Fruit fly (Drosophila melanogaster): ENCODE measurements around the gene rept.

Gene rept

dm6 chr3L:19294613-19295299 lies 39.6 kb downstream of the rept start (continued):
- TF ChIP-seq Six4 (GFP tag; optimal IDR thresholded peaks at IDR 0.05) (no peak), CG6854 (GFP tag; optimal IDR thresholded peaks at IDR 0.05) (no peak), ATbp (GFP tag; optimal IDR thresholded peaks at IDR 0.05) (no peak), YL-1 (GFP tag; optimal IDR thresholded peaks at IDR 0.05) (no peak), repo (GFP tag; optimal IDR thresholded peaks at IDR 0.05) (no peak), yki (optimal IDR thresholded peaks at IDR 0.05) (peak; percentile 10), NK7.1 (GFP tag; optimal IDR thresholded peaks at IDR 0.05) (no peak), CG18262 (tag; optimal IDR thresholded peaks at IDR 0.05) (no peak), Adf1 (GFP tag; IDR thresholded peaks at IDR 0.05) (no peak), CG1647 (GFP tag; optimal IDR thresholded peaks at IDR 0.05) (no peak), CG4617 (GFP tag; optimal IDR thresholded peaks at IDR 0.05; ENCODE audit: borderline replicate concordance) (peak; percentile 20), Dek (tag; optimal IDR thresholded peaks at IDR 0.05) (no peak), Opbp (GFP tag; IDR thresholded peaks at IDR 0.05; ENCODE audit: partially characterized antibody) (no peak), fu2 (GFP tag; optimal IDR thresholded peaks at IDR 0.05) (no peak), CG10959 (GFP tag; IDR thresholded peaks at IDR 0.05) (no peak), H15 (GFP tag; IDR thresholded peaks at IDR 0.05) (no peak), dm (GFP tag; optimal IDR thresholded peaks at IDR 0.05) (no peak), wor (GFP tag; IDR thresholded peaks at IDR 0.05) (no peak), CG11247 (GFP tag; IDR thresholded peaks at IDR 0.05) (no peak), CrebB (tag; optimal IDR thresholded peaks at IDR 0.05) (no peak), emc (GFP tag; optimal IDR thresholded peaks at IDR 0.05) (no peak), D19A (tag; optimal IDR thresholded peaks at IDR 0.05) (no peak), eve (GFP tag; optimal IDR thresholded peaks at IDR 0.05) (no peak), CG11093 (GFP tag; IDR thresholded peaks at IDR 0.05) (no peak; the same call in 2 of the 3 replicates), CG2678 (tag; optimal IDR thresholded peaks at IDR 0.05) (no peak), CG14667 (GFP tag; IDR thresholded peaks at IDR 0.05) (no peak), CG34422 (GFP tag; IDR thresholded peaks at IDR 0.05) (0 out of 3 replicates have a peak, but pooled peaks have one; percentile 34), Eip74EF (GFP tag; optimal IDR thresholded peaks at IDR 0.05) (no peak), wdn (GFP tag; IDR thresholded peaks at IDR 0.05) (no peak), CG31365 (tag; optimal IDR thresholded peaks at IDR 0.05) (no peak), CG16779 (GFP tag; IDR thresholded peaks at IDR 0.05) (no peak), CG10654 (GFP tag; optimal IDR thresholded peaks at IDR 0.05) (no peak), stwl (tag; optimal IDR thresholded peaks at IDR 0.05) (peak; percentile 12), CG11695 (GFP tag; IDR thresholded peaks at IDR 0.05) (0 out of 3 replicates have a peak, but pooled peaks have one; percentile 8), CG11723 (GFP tag; optimal IDR thresholded peaks at IDR 0.05) (no peak), seq (GFP tag; IDR thresholded peaks at IDR 0.05) (0 out of 2 replicates have a peak, but pooled peaks have one; percentile 50), Chrac-16 (GFP tag; optimal IDR thresholded peaks at IDR 0.05) (no peak), nerfin-1 (tag; optimal IDR thresholded peaks at IDR 0.05) (no peak), ac (GFP tag; optimal IDR thresholded peaks at IDR 0.05) (no peak), CG17612 (GFP tag; IDR thresholded peaks at IDR 0.05) (no peak), CG18764 (GFP tag; optimal IDR thresholded peaks at IDR 0.05) (no peak), gro (GFP tag; optimal IDR thresholded peaks at IDR 0.05) (no peak), CHES-1-like (GFP tag; optimal IDR thresholded peaks at IDR 0.05) (no peak), toy (GFP tag; IDR thresholded peaks at IDR 0.05) (no peak), Hr3 (GFP tag; optimal IDR thresholded peaks at IDR 0.05) (no peak), H2.0 (GFP tag; IDR thresholded peaks at IDR 0.05) (no peak), Atf6 (GFP tag; IDR thresholded peaks at IDR 0.05) (no peak), CG15696 (tag; optimal IDR thresholded peaks at IDR 0.05) (no peak), CG13424 (tag; optimal IDR thresholded peaks at IDR 0.05) (no peak), br (optimal IDR thresholded peaks at IDR 0.05) (no peak), CG7963 (GFP tag; IDR thresholded peaks at IDR 0.05; ENCODE audit: partially characterized antibody) (no peak), Pdp1 (GFP tag; optimal IDR thresholded peaks at IDR 0.05) (no peak)

All from whole organism, embryonic.